Worm (Caenorhabditis elegans) whole organism, young adult: ENCODE measurements around the gene arrd-24.

Experiments
- B0019.2 ChIP-seq: fragments of 200-800 bp; sonication (Bioruptor generic); conservative IDR thresholded peaks from 2 replicates; pipeline ENCODE4 v1.3.6; 2022; ENCODE audit warnings: missing genetic modification reagents, missing genetic modification characterization, missing compliant biosample characterization
- B0035.1 ChIP-seq: sonication (generic microtip); optimal IDR thresholded peaks from 2 replicates; lab custom pipeline; 2016; ENCODE audit warnings: missing genetic modification characterization, mild to moderate bottlenecking, missing compliant biosample characterization, missing genotype, missing genetic modification reagents
- B0336.3 ChIP-seq: fragments of 200-800 bp; sonication (Bioruptor generic); IDR thresholded peaks from 2 replicates; pipeline ENCODE4 v1.3.6; 2022; ENCODE audit warnings: missing genetic modification characterization, missing compliant biosample characterization
- C17E4.6 ChIP-seq: fragments of 200-800 bp; sonication (Bioruptor generic); IDR thresholded peaks from 2 replicates; pipeline ENCODE4 v1.3.6; 2022; ENCODE audit warnings: missing genetic modification reagents, missing genetic modification characterization, missing compliant biosample characterization
- D2030.7 ChIP-seq: fragments of 200-800 bp; sonication (Bioruptor generic); IDR thresholded peaks from 2 replicates; pipeline ENCODE4 v1.3.6; 2022; ENCODE audit warnings: missing genetic modification reagents, missing genetic modification characterization, missing compliant biosample characterization
- F10E7.11 ChIP-seq: sonication (generic microtip); optimal IDR thresholded peaks from 2 replicates; lab custom pipeline; 2017; ENCODE audit warnings: mild to moderate bottlenecking, missing genetic modification characterization, moderate library complexity, missing compliant biosample characterization
- F22D6.2 ChIP-seq: sonication (generic microtip); optimal IDR thresholded peaks from 2 replicates; lab custom pipeline; 2016; ENCODE audit warnings: mild to moderate bottlenecking, missing genetic modification characterization, missing compliant biosample characterization
- F39B2.1 ChIP-seq: fragments of 200-800 bp; sonication (Bioruptor generic); IDR thresholded peaks from 2 replicates; pipeline ENCODE4 v1.3.6; 2022; ENCODE audit warnings: missing genetic modification reagents, missing genetic modification characterization, missing compliant biosample characterization
- F49E8.2 ChIP-seq: sonication (generic microtip); optimal IDR thresholded peaks from 3 replicates; lab custom pipeline; 2017; ENCODE audit warnings: missing genetic modification characterization, mild to moderate bottlenecking, missing compliant biosample characterization, antibody characterized with exemption, moderate library complexity; ENCODE audit not compliant: insufficient read depth
- F52B5.7 ChIP-seq: sonication (generic microtip); optimal IDR thresholded peaks from 2 replicates; lab custom pipeline; 2016; ENCODE audit warnings: mild to moderate bottlenecking, missing genetic modification characterization, missing compliant biosample characterization
- F55B11.4 ChIP-seq: sonication (generic microtip); optimal IDR thresholded peaks from 2 replicates; lab custom pipeline; 2016; ENCODE audit warnings: missing compliant biosample characterization, missing genetic modification characterization, borderline replicate concordance; ENCODE audit not compliant: insufficient read depth
- K12H6.12 ChIP-seq: fragments of 200-800 bp; sonication (Bioruptor generic); optimal IDR thresholded peaks from 2 replicates; lab custom pipeline; 2018; ENCODE audit warnings: mild to moderate bottlenecking, missing genetic modification characterization, missing compliant biosample characterization
- Y79H2A.3 ChIP-seq: fragments of 200-800 bp; sonication (Bioruptor generic); conservative IDR thresholded peaks from 2 replicates; pipeline ENCODE4 v1.3.6; 2022; ENCODE audit warnings: missing genetic modification reagents, missing genetic modification characterization, missing compliant biosample characterization
- ZK185.1 ChIP-seq: sonication (generic microtip); optimal IDR thresholded peaks from 2 replicates; lab custom pipeline; 2016; ENCODE audit warnings: mild to moderate bottlenecking, missing genetic modification characterization, missing compliant biosample characterization; ENCODE audit not compliant: poor library complexity, severe bottlenecking
- ama-1 ChIP-seq, 3 experiments: fragments of 150-350 bp in 1 of 3; sonication (generic microtip) in 2 of 3; optimal IDR thresholded peaks; 2 replicates each; lab custom pipeline; 2014 to 2018; ENCODE audit warnings: missing biosample characterization in 2 of 3, missing genetic modification characterization in 2 of 3, missing genetic modification reagents in 2 of 3
- aptf-2 ChIP-seq: fragments of 200-800 bp; sonication (Bioruptor generic); conservative IDR thresholded peaks from 2 replicates; pipeline ENCODE4 v1.3.6; 2022; ENCODE audit warnings: missing genetic modification reagents, missing genetic modification characterization, missing compliant biosample characterization
- athp-1 ChIP-seq: sonication (generic microtip); optimal IDR thresholded peaks from 2 replicates; lab custom pipeline; 2017; ENCODE audit warnings: mild to moderate bottlenecking, missing genetic modification characterization, missing compliant biosample characterization
- attf-5 ChIP-seq: fragments of 200-800 bp; sonication (Bioruptor generic); optimal IDR thresholded peaks from 2 replicates; lab custom pipeline; 2018; ENCODE audit warnings: mild to moderate bottlenecking, missing genetic modification characterization, missing compliant biosample characterization
- ccch-3 ChIP-seq: fragments of 200-800 bp; sonication (Bioruptor generic); optimal IDR thresholded peaks from 2 replicates; lab custom pipeline; 2018; ENCODE audit warnings: mild to moderate bottlenecking, missing genetic modification characterization, missing compliant biosample characterization
- ceh-100 ChIP-seq: fragments of 200-800 bp; sonication (Bioruptor generic); IDR thresholded peaks from 2 replicates; pipeline ENCODE4 v1.3.6; 2022; ENCODE audit warnings: missing genetic modification reagents, missing genetic modification characterization, missing compliant biosample characterization
- ceh-27 ChIP-seq: fragments of 200-800 bp; sonication (Bioruptor generic); optimal IDR thresholded peaks from 2 replicates; lab custom pipeline; 2018; ENCODE audit warnings: mild to moderate bottlenecking, missing genetic modification characterization, moderate library complexity, missing compliant biosample characterization
- ceh-40 ChIP-seq: fragments of 200-800 bp; sonication (Bioruptor generic); IDR thresholded peaks from 2 replicates; pipeline ENCODE4 v1.3.6; 2022; ENCODE audit warnings: missing genetic modification characterization, missing compliant biosample characterization
- ceh-58 ChIP-seq: fragments of 200-800 bp; sonication (Bioruptor generic); IDR thresholded peaks from 2 replicates; pipeline ENCODE4 v1.3.6; 2022; ENCODE audit warnings: missing genetic modification characterization, missing compliant biosample characterization
- dox-1 ChIP-seq: fragments of 200-800 bp; sonication (Bioruptor generic); IDR thresholded peaks from 2 replicates; pipeline ENCODE4 v1.3.6; 2022; ENCODE audit warnings: missing genetic modification reagents, missing genetic modification characterization, missing compliant biosample characterization
- dpl-1 ChIP-seq: fragments of 150-350 bp; optimal IDR thresholded peaks from 2 replicates; lab custom pipeline; 2014; ENCODE audit warnings: missing biosample characterization, missing genetic modification reagents, missing genetic modification characterization
- ets-4 ChIP-seq: fragments of 200-800 bp; sonication (Bioruptor generic); optimal IDR thresholded peaks from 2 replicates; lab custom pipeline; 2018; ENCODE audit warnings: mild to moderate bottlenecking, missing genetic modification characterization, missing compliant biosample characterization
- him-1 ChIP-seq: sonication (generic microtip); optimal IDR thresholded peaks from 2 replicates; lab custom pipeline; 2016; ENCODE audit warnings: missing genotype, missing genetic modification reagents, missing genetic modification characterization, missing compliant biosample characterization
- hsf-1 ChIP-seq: fragments of 200-800 bp; sonication (Bioruptor generic); IDR thresholded peaks from 2 replicates; pipeline ENCODE4 v1.3.6; 2022; ENCODE audit warnings: missing genetic modification reagents, missing genetic modification characterization, missing compliant biosample characterization
- let-526 ChIP-seq: fragments of 200-800 bp; sonication (Bioruptor generic); IDR thresholded peaks from 2 replicates; pipeline ENCODE4 v1.3.6; 2022; ENCODE audit warnings: missing genetic modification reagents, missing genetic modification characterization, missing compliant biosample characterization
- lin-40 ChIP-seq: sonication (generic microtip); optimal IDR thresholded peaks from 2 replicates; lab custom pipeline; 2016; ENCODE audit warnings: missing genetic modification characterization, mild to moderate bottlenecking, missing compliant biosample characterization, missing genotype, missing genetic modification reagents
- madf-10 ChIP-seq: sonication (generic microtip); optimal IDR thresholded peaks from 2 replicates; lab custom pipeline; 2016; ENCODE audit warnings: mild to moderate bottlenecking, missing genetic modification characterization, missing compliant biosample characterization
- madf-6 ChIP-seq: fragments of 200-800 bp; sonication (Bioruptor generic); IDR thresholded peaks from 2 replicates; pipeline ENCODE4 v1.3.6; 2022; ENCODE audit warnings: missing genetic modification reagents, missing genetic modification characterization, missing compliant biosample characterization
- madf-8 ChIP-seq: fragments of 200-800 bp; sonication (Bioruptor generic); conservative IDR thresholded peaks from 2 replicates; pipeline ENCODE4 v1.3.6; 2022; ENCODE audit warnings: missing genetic modification reagents, missing genetic modification characterization, missing compliant biosample characterization
- mcd-1 ChIP-seq: fragments of 200-800 bp; sonication (Bioruptor generic); IDR thresholded peaks from 2 replicates; pipeline ENCODE4 v1.3.6; 2022; ENCODE audit warnings: missing genetic modification reagents, missing genetic modification characterization, missing compliant biosample characterization
- mel-28 ChIP-seq: sonication (generic microtip); optimal IDR thresholded peaks from 2 replicates; lab custom pipeline; 2016; ENCODE audit warnings: borderline replicate concordance, mild to moderate bottlenecking, missing genetic modification characterization, missing compliant biosample characterization
- mes-4 ChIP-seq: sonication (generic microtip); optimal IDR thresholded peaks from 2 replicates; lab custom pipeline; 2016; ENCODE audit warnings: missing genotype, missing genetic modification characterization, missing compliant biosample characterization
- mxl-1 ChIP-seq: sonication (generic microtip); optimal IDR thresholded peaks from 2 replicates; lab custom pipeline; 2016; ENCODE audit warnings: missing genetic modification characterization, missing compliant biosample characterization
- nhr-179 ChIP-seq: sonication (generic microtip); optimal IDR thresholded peaks from 2 replicates; lab custom pipeline; 2016; ENCODE audit warnings: mild to moderate bottlenecking, missing genetic modification characterization, missing compliant biosample characterization
- repo-1 ChIP-seq: sonication (generic microtip); optimal IDR thresholded peaks from 2 replicates; lab custom pipeline; 2017; ENCODE audit warnings: mild to moderate bottlenecking, missing genetic modification characterization, missing compliant biosample characterization
- snpc-1.1 ChIP-seq: sonication (generic microtip); optimal IDR thresholded peaks from 2 replicates; lab custom pipeline; 2017; ENCODE audit warnings: missing genetic modification characterization, mild to moderate bottlenecking, missing compliant biosample characterization, antibody characterized with exemption, moderate library complexity, missing genotype, missing genetic modification reagents; ENCODE audit not compliant: insufficient read depth
- sptf-2 ChIP-seq: fragments of 200-800 bp; sonication (Bioruptor generic); optimal IDR thresholded peaks from 2 replicates; lab custom pipeline; 2018; ENCODE audit warnings: mild to moderate bottlenecking, missing genetic modification characterization, missing compliant biosample characterization
- tlf-1 ChIP-seq: fragments of 200-800 bp; sonication (Bioruptor generic); optimal IDR thresholded peaks from 2 replicates; lab custom pipeline; 2018; ENCODE audit warnings: mild to moderate bottlenecking, missing genetic modification characterization, missing compliant biosample characterization
- unc-62 ChIP-seq: fragments of 150-350 bp; optimal IDR thresholded peaks from 2 replicates; lab custom pipeline; 2014; ENCODE audit warnings: missing biosample characterization, missing genetic modification reagents, missing genetic modification characterization
- xnd-1 ChIP-seq: sonication (generic microtip); optimal IDR thresholded peaks from 2 replicates; lab custom pipeline; 2016; ENCODE audit warnings: missing genotype, missing genetic modification reagents, missing genetic modification characterization, missing compliant biosample characterization
- ztf-18 ChIP-seq: sonication (generic microtip); optimal IDR thresholded peaks from 2 replicates; lab custom pipeline; 2016; ENCODE audit warnings: missing genotype, mild to moderate bottlenecking, missing genetic modification characterization, missing compliant biosample characterization
- ztf-22 ChIP-seq: fragments of 200-800 bp; sonication (Bioruptor generic); optimal IDR thresholded peaks from 2 replicates; lab custom pipeline; 2018; ENCODE audit warnings: mild to moderate bottlenecking, missing genetic modification characterization, moderate library complexity, missing compliant biosample characterization
- ztf-25 ChIP-seq: fragments of 200-800 bp; sonication (Bioruptor generic); IDR thresholded peaks from 2 replicates; pipeline ENCODE4 v1.3.6; 2022; ENCODE audit warnings: missing genetic modification reagents, missing genetic modification characterization, missing compliant biosample characterization
- ztf-3 ChIP-seq: fragments of 200-800 bp; sonication (Bioruptor generic); optimal IDR thresholded peaks from 2 replicates; lab custom pipeline; 2018; ENCODE audit warnings: mild to moderate bottlenecking, missing genetic modification characterization, missing compliant biosample characterization

arrd-24 gene

DNA sequence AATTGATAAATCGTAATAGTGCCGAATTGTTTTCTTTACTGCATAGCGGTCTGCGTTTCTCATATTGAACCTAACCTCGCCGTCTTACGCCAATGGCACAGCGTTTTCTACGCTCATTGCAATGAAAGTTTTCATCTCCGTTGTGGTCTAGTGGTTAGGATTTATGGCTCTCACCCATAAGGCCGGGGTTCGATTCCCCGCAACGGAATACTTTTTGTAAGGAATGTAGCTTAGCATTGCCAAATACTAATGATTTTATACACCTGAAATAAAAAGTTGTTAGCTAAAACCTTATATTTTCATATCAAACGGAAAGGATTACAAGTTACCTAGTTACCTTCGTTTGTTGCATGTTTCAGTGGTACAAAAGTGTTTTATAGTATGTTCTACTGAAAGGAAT lies 35.5 kb upstream of the arrd-24 start (continued):
- TF ChIP-seq Y79H2A.3 (GFP tag; lab: Robert Waterston, UW), result no peak
- TF ChIP-seq C17E4.6, result no peak
- peak; percentile 77 for TF ChIP-seq mes-4 (tag; lab: Kevin White, UChicago)
- TF ChIP-seq xnd-1, result no peak
- no peak for TF ChIP-seq madf-8
- no peak for TF ChIP-seq dpl-1 (GFP tag; lab: Kevin White, UChicago)
- TF ChIP-seq dox-1, result peak; percentile 81
- peak; percentile 44; the same call in 1 of the 2 replicates for TF ChIP-seq let-526 (GFP tag; lab: Robert Waterston, UW)
- TF ChIP-seq madf-6, result peak; percentile 65; the same call in 1 of the 2 replicates
- peak; percentile 46; the same call in 1 of the 2 replicates for TF ChIP-seq ceh-100
- no peak for TF ChIP-seq sptf-2 (GFP tag; lab: Kevin White, UChicago)
- TF ChIP-seq F39B2.1, result no peak
- peak; percentile 61 for TF ChIP-seq D2030.7 (GFP tag; lab: Robert Waterston, UW)
- TF ChIP-seq hsf-1 (GFP tag; lab: Robert Waterston, UW), result peak; percentile 60; the same call in 1 of the 2 replicates
- peak; percentile 76 for TF ChIP-seq ceh-27 (GFP tag; lab: Kevin White, UChicago)
- TF ChIP-seq aptf-2 (GFP tag; lab: Robert Waterston, UW), result no peak
- TF ChIP-seq ceh-40 (GFP tag; lab: Robert Waterston, UW), result 0 out of 2 replicates have a peak, but pooled peaks have one; percentile 75
- no peak for TF ChIP-seq F55B11.4 (tag; lab: Kevin White, UChicago)
- TF ChIP-seq repo-1 (tag; lab: Kevin White, UChicago), result peak; percentile 7
- peak; percentile 68 for TF ChIP-seq attf-5 (GFP tag; lab: Kevin White, UChicago)
- TF ChIP-seq F22D6.2 (tag; lab: Kevin White, UChicago), result peak; percentile 38
- TF ChIP-seq lin-40 (tag; lab: Kevin White, UChicago), result peak; percentile 90
- TF ChIP-seq tlf-1 (GFP tag; lab: Kevin White, UChicago), result peak; percentile 56
- peak; percentile 83; the same call in 1 of the 2 replicates for TF ChIP-seq ztf-25 (GFP tag; lab: Robert Waterston, UW)
- no peak for TF ChIP-seq ets-4 (GFP tag; lab: Kevin White, UChicago)
- peak; percentile 74 for TF ChIP-seq ZK185.1 (tag; lab: Kevin White, UChicago)
- TF ChIP-seq F52B5.7 (tag; lab: Kevin White, UChicago), result peak; percentile 76
- TF ChIP-seq him-1, result peak; percentile 89
- TF ChIP-seq F49E8.2, result no peak
- peak; percentile 9 for TF ChIP-seq mel-28
- no peak for TF ChIP-seq ceh-58 (GFP tag; lab: Robert Waterston, UW)
- peak; percentile 57 for TF ChIP-seq athp-1 (tag; lab: Kevin White, UChicago)
- TF ChIP-seq F10E7.11, result no peak
- no peak for TF ChIP-seq nhr-179
- TF ChIP-seq mxl-1, result peak; percentile 79
- peak; percentile 62; the same call in 1 of the 2 replicates for TF ChIP-seq mcd-1 (GFP tag; lab: Robert Waterston, UW)
- TF ChIP-seq ztf-18, result peak; percentile 54
- no peak for TF ChIP-seq ztf-22 (GFP tag; lab: Kevin White, UChicago)
- peak; percentile 82 for TF ChIP-seq madf-10 (tag; lab: Kevin White, UChicago)
- TF ChIP-seq B0336.3 (GFP tag; lab: Robert Waterston, UW), result no peak; the same call in none of the 2 replicates
- no peak for TF ChIP-seq unc-62 (GFP tag; lab: Kevin White, UChicago)
- TF ChIP-seq B0035.1 (tag; lab: Kevin White, UChicago), result peak; percentile 35
- TF ChIP-seq snpc-1.1 (tag; lab: Kevin White, UChicago), result peak; percentile 52
- TF ChIP-seq B0019.2 (GFP tag; lab: Robert Waterston, UW), result 0 out of 2 replicates have a peak, but pooled peaks have one; percentile 23
- no peak for TF ChIP-seq ccch-3
- TF ChIP-seq ztf-3, result peak; percentile 63
- TF ChIP-seq K12H6.12 (tag; lab: Kevin White, UChicago), result peak; percentile 45
- TF ChIP-seq ama-1 (optimal IDR thresholded peaks at IDR 0.05; lab: Kevin White, UChicago), result no peak
- TF ChIP-seq ama-1 (GFP tag; optimal IDR thresholded peaks at IDR 0.05; lab: Kevin White, UChicago), result peak in 1 of 2 experiments; percentile 57
